Worm (Caenorhabditis elegans): Measurements from ENCODE around the gene F26G1.11.

DNA sequence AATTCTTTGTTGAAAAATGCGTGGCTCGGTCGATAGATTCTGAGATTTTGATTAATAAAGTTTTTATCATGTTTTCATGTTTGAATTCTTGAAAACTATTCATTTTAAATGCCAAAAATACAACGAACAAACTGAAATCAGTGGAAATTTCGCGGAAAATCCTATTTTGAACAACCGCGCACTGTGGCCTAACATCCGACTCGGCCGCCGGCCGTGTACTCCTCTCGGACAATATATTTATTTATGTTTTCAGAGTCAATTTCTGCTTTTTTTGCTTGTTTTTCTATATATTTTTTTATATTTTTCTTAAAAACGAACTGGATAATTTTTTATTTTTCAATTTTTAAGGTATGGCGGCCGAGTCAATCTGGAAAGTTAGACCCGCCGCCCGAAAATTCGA is 14.3 kb downstream of the F26G1.11 start, which contains the start of gene F26G1.1:
- no peak for TF ChIP-seq tab-1 (GFP tag; IDR thresholded peaks at IDR 0.05)
- no peak for TF ChIP-seq klf-2 (GFP tag; conservative IDR thresholded peaks at IDR 0.05)
- peak; percentile 81 for TF ChIP-seq ztf-23 (GFP tag; IDR thresholded peaks at IDR 0.05)
- TF ChIP-seq flt-1 (GFP tag; IDR thresholded peaks at IDR 0.05), result peak; percentile 82
- no peak for TF ChIP-seq ref-1 (GFP tag; conservative IDR thresholded peaks at IDR 0.05)
- TF ChIP-seq ztf-29 (GFP tag; IDR thresholded peaks at IDR 0.05), result no peak
- TF ChIP-seq T22C8.4 (GFP tag; IDR thresholded peaks at IDR 0.05), result no peak
- TF ChIP-seq med-1 (GFP tag; optimal IDR thresholded peaks at IDR 0.05; ENCODE audit: insufficient read depth), result no peak
